Fruit fly (Drosophila melanogaster) whole organism, adult: Measurements from ENCODE around the gene CG2256.

Experiments used
- CG14711 ChIP-seq: fragments of 200-800 bp; sonication (Bioruptor generic); optimal IDR thresholded peaks from 2 replicates; lab custom pipeline; 2018; ENCODE audit warnings: missing biosample characterization, mild to moderate bottlenecking, missing genetic modification characterization, moderate library complexity
- CG33017 ChIP-seq: fragments of 200-800 bp; sonication (Bioruptor generic); optimal IDR thresholded peaks from 2 replicates; lab custom pipeline; 2018; ENCODE audit warnings: missing biosample characterization, mild to moderate bottlenecking, missing genetic modification characterization, moderate library complexity
- CG5204 ChIP-seq: fragments of 200-800 bp; sonication (Bioruptor generic); optimal IDR thresholded peaks from 2 replicates; lab custom pipeline; 2016; ENCODE audit warnings: missing biosample characterization, missing genetic modification characterization
- CG7045 ChIP-seq: fragments of 200-800 bp; sonication (Bioruptor generic); optimal IDR thresholded peaks from 2 replicates; lab custom pipeline; 2017; ENCODE audit warnings: missing biosample characterization, mild to moderate bottlenecking, missing genetic modification characterization
- Crg-1 ChIP-seq: fragments of 200-800 bp; sonication (Bioruptor generic); optimal IDR thresholded peaks from 2 replicates; lab custom pipeline; 2016; ENCODE audit warnings: missing biosample characterization, missing genetic modification characterization
- Hr96 ChIP-seq: fragments of 200-800 bp; sonication (Bioruptor generic); optimal IDR thresholded peaks from 2 replicates; lab custom pipeline; 2016; ENCODE audit warnings: missing biosample characterization, missing genetic modification characterization
- bab1 ChIP-seq: fragments of 200-800 bp; sonication (Bioruptor generic); optimal IDR thresholded peaks from 3 replicates; lab custom pipeline; 2019; ENCODE audit warnings: missing biosample characterization, mild to moderate bottlenecking, missing genetic modification characterization, moderate library complexity
- cnc ChIP-seq, 2 experiments: fragments of >200 bp; optimal IDR thresholded peaks; 2 replicates each; lab custom pipeline; 2017
- kay ChIP-seq: fragments of 200-800 bp; sonication (Bioruptor generic); peaks from one replicate; lab custom pipeline; 2016; ENCODE audit warnings: missing biosample characterization, missing genetic modification characterization, borderline replicate concordance
- pad ChIP-seq: fragments of 200-800 bp; sonication (Bioruptor generic); optimal IDR thresholded peaks from 3 replicates; lab custom pipeline; 2017; ENCODE audit warnings: missing biosample characterization, missing genetic modification characterization, mild to moderate bottlenecking, moderate library complexity, missing genetic modification reagents
- tj ChIP-seq: fragments of 200-800 bp; sonication (Bioruptor generic); optimal IDR thresholded peaks from 3 replicates; lab custom pipeline; 2017; ENCODE audit warnings: missing biosample characterization, mild to moderate bottlenecking, missing genetic modification characterization, moderate library complexity
- toe ChIP-seq: fragments of 200-800 bp; sonication (Bioruptor generic); optimal IDR thresholded peaks from 2 replicates; lab custom pipeline; 2016; ENCODE audit warnings: missing biosample characterization, missing genetic modification characterization

DNA sequence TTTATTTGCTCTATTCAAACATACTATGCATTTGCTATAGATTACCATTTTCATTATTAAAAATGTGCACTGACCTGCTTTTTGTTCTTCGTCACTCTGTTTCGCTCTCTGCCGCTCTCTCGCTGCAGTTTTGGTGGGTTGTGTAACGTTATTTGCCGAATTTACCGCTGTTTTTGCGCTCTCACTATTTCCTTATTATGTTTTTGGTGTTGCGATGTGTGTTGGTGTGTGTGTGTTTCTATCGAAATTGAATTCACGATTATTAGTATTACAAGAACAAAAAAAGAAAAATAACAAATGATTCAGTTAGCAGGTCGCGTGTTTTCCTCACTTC lies 28.3 kb upstream of the CG2256 start:
- TF ChIP-seq kay (GFP tag; lab: Kevin White, UChicago) (no peak), toe (no peak), cnc (optimal IDR thresholded peaks at IDR 0.05; lab: Kevin White, UChicago) (no peak), CG5204 (GFP tag; lab: Kevin White, UChicago) (no peak), CG7045 (no peak), Hr96 (GFP tag; lab: Kevin White, UChicago) (no peak), CG14711 (tag; lab: Kevin White, UChicago) (no peak), Crg-1 (GFP tag; lab: Kevin White, UChicago) (no peak), tj (GFP tag; lab: Kevin White, UChicago) (no peak), bab1 (GFP tag; lab: Kevin White, UChicago) (no peak), pad (GFP tag; lab: Kevin White, UChicago) (peak; percentile 37), CG33017 (tag; lab: Kevin White, UChicago) (no peak)
